Worm (Caenorhabditis elegans): ENCODE measurements around the gene F59A7.7.

- TF ChIP-seq nhr-11 (tag; optimal IDR thresholded peaks at IDR 0.05): no peak
- no peak for TF ChIP-seq ama-1 (optimal IDR thresholded peaks at IDR 0.05)
- TF ChIP-seq skn-1 (tag; optimal IDR thresholded peaks at IDR 0.05): no peak
- no peak for TF ChIP-seq mdl-1 (tag; optimal IDR thresholded peaks at IDR 0.05)
- no peak for TF ChIP-seq nhr-237 (tag; optimal IDR thresholded peaks at IDR 0.05)
- TF ChIP-seq elt-3 (tag; optimal IDR thresholded peaks at IDR 0.05): no peak
- no peak for TF ChIP-seq mbf-1 (tag; optimal IDR thresholded peaks at IDR 0.05)
- TF ChIP-seq dmd-4 (tag; optimal IDR thresholded peaks at IDR 0.05): no peak
- TF ChIP-seq nhr-23 (tag; optimal IDR thresholded peaks at IDR 0.05): no peak
- TF ChIP-seq ceh-16 (tag; optimal IDR thresholded peaks at IDR 0.05): no peak
- TF ChIP-seq nhr-10 (tag; optimal IDR thresholded peaks at IDR 0.05): no peak
- TF ChIP-seq lin-13 (GFP tag; optimal IDR thresholded peaks at IDR 0.05): no peak
Measured at ce11 chrV:1998358-1998757, 13.5 kb upstream of the F59A7.7 start.
